Worm (Caenorhabditis elegans) whole organism, L4 larva: ENCODE data around the gene odd-1.

ENCODE experiments used
- D1046.2 ChIP-seq: fragments of 200-800 bp; sonication (Bioruptor generic); IDR thresholded peaks from 2 replicates; pipeline ENCODE4 v1.3.6; 2022; ENCODE audit warnings: missing genetic modification characterization, missing compliant biosample characterization
- F10B5.3 ChIP-seq: sonication (generic microtip); optimal IDR thresholded peaks from 2 replicates; lab custom pipeline; 2016; ENCODE audit warnings: mild to moderate bottlenecking, missing genetic modification characterization, missing compliant biosample characterization
- F26F4.8 ChIP-seq: fragments of 200-800 bp; sonication (Bioruptor generic); conservative IDR thresholded peaks from 2 replicates; pipeline ENCODE4 v1.3.6; 2022; ENCODE audit warnings: missing genetic modification characterization, missing compliant biosample characterization
- F44E2.7 ChIP-seq: fragments of 200-800 bp; sonication (Bioruptor generic); IDR thresholded peaks from 2 replicates; pipeline ENCODE4 v2.1.2; 2022; ENCODE audit warnings: missing genetic modification characterization, missing compliant biosample characterization
- T20F7.1 ChIP-seq: fragments of 200-800 bp; sonication (Bioruptor generic); optimal IDR thresholded peaks from 2 replicates; lab custom pipeline; 2018; ENCODE audit warnings: mild to moderate bottlenecking, missing genetic modification characterization, missing compliant biosample characterization
- T26A8.4 ChIP-seq: fragments of 200-800 bp; sonication (Bioruptor generic); IDR thresholded peaks from 2 replicates; pipeline ENCODE4 v1.3.6; 2022; ENCODE audit warnings: missing genetic modification characterization, missing compliant biosample characterization
- Y48G9A.11 ChIP-seq: fragments of 200-800 bp; sonication (Bioruptor generic); IDR thresholded peaks from 2 replicates; pipeline ENCODE4 v1.3.6; 2022; ENCODE audit warnings: missing genetic modification reagents, missing genetic modification characterization, missing compliant biosample characterization
- Y5F2A.4 ChIP-seq: fragments of 200-800 bp; sonication (Bioruptor generic); optimal IDR thresholded peaks from 2 replicates; lab custom pipeline; 2018; ENCODE audit warnings: mild to moderate bottlenecking, missing genetic modification characterization, missing compliant biosample characterization
- Y75B8A.6 ChIP-seq: fragments of 200-800 bp; sonication (Bioruptor generic); IDR thresholded peaks from 2 replicates; pipeline ENCODE4 v1.3.6; 2022; ENCODE audit warnings: missing genetic modification reagents, missing genetic modification characterization, missing compliant biosample characterization
- ama-1 ChIP-seq: fragments of 150-350 bp; optimal IDR thresholded peaks from 2 replicates; lab custom pipeline; 2014; ENCODE audit warnings: inconsistent platforms, mixed read lengths
- attf-4 ChIP-seq: sonication (generic microtip); optimal IDR thresholded peaks from 3 replicates; lab custom pipeline; 2017; ENCODE audit warnings: missing biosample characterization, missing genetic modification characterization
- ces-1 ChIP-seq: fragments of 150-350 bp; sonication (generic microtip); optimal IDR thresholded peaks from 4 replicates; lab custom pipeline; 2014; ENCODE audit warnings: missing biosample characterization, missing genetic modification reagents, missing genetic modification characterization
- cey-2 ChIP-seq: sonication (generic microtip); optimal IDR thresholded peaks from 3 replicates; lab custom pipeline; 2017; ENCODE audit warnings: missing genetic modification characterization, mild to moderate bottlenecking, missing compliant biosample characterization, antibody characterized with exemption, borderline replicate concordance; ENCODE audit not compliant: insufficient read depth
- daf-16 ChIP-seq, 3 experiments: sonication (generic microtip); optimal IDR thresholded peaks; 2 replicates each; lab custom pipeline; 2016 to 2017; ENCODE audit warnings: missing genetic modification characterization in 3 of 3, missing genetic modification reagents in 3 of 3, mild to moderate bottlenecking in 2 of 3, missing compliant biosample characterization in 2 of 3, missing biosample characterization in 1 of 3, moderate library complexity in 1 of 3
- daf-19 ChIP-seq: fragments of 200-800 bp; sonication (Bioruptor generic); conservative IDR thresholded peaks from 2 replicates; pipeline ENCODE4 v1.3.6; 2022; ENCODE audit warnings: missing genetic modification characterization, missing compliant biosample characterization
- dmd-6 ChIP-seq: fragments of 200-800 bp; sonication (Bioruptor generic); IDR thresholded peaks from 2 replicates; pipeline ENCODE4 v1.3.6; 2022; ENCODE audit warnings: missing genetic modification reagents, missing genetic modification characterization, missing compliant biosample characterization
- duxl-1 ChIP-seq: sonication (generic microtip); optimal IDR thresholded peaks from 2 replicates; lab custom pipeline; 2016; ENCODE audit warnings: mild to moderate bottlenecking, missing genetic modification characterization, moderate library complexity, missing compliant biosample characterization; ENCODE audit not compliant: poor library complexity
- egl-43 ChIP-seq: fragments of 200-800 bp; sonication (Bioruptor generic); IDR thresholded peaks from 2 replicates; pipeline ENCODE4 v1.3.6; 2022; ENCODE audit warnings: missing genetic modification reagents, missing genetic modification characterization, missing compliant biosample characterization
- hlh-30 ChIP-seq: sonication (generic microtip); optimal IDR thresholded peaks from 2 replicates; lab custom pipeline; 2017; ENCODE audit warnings: antibody characterized with exemption, mild to moderate bottlenecking, missing genetic modification characterization, missing compliant biosample characterization; ENCODE audit not compliant: insufficient read depth
- hmg-1.1 ChIP-seq: fragments of 200-800 bp; sonication (Bioruptor generic); IDR thresholded peaks from 2 replicates; pipeline ENCODE4 v1.3.6; 2022; ENCODE audit warnings: missing genetic modification reagents, missing genetic modification characterization, missing compliant biosample characterization
- jun-1 ChIP-seq: fragments of 150-350 bp; optimal IDR thresholded peaks from 2 replicates; lab custom pipeline; 2014; ENCODE audit warnings: missing biosample characterization, missing genetic modification reagents, missing genetic modification characterization
- lin-1 ChIP-seq: fragments of 200-800 bp; sonication (Bioruptor generic); IDR thresholded peaks from 2 replicates; pipeline ENCODE4 v1.3.6; 2022; ENCODE audit warnings: missing genetic modification reagents, missing genetic modification characterization, missing compliant biosample characterization
- lin-29 ChIP-seq: fragments of 200-800 bp; sonication (Bioruptor generic); IDR thresholded peaks from 2 replicates; pipeline ENCODE4 v1.3.6; 2022; ENCODE audit warnings: missing genetic modification reagents, missing genetic modification characterization, missing compliant biosample characterization
- lin-38 ChIP-seq: fragments of 200-800 bp; sonication (Bioruptor generic); IDR thresholded peaks from 2 replicates; pipeline ENCODE4 v1.3.6; 2022; ENCODE audit warnings: missing genetic modification reagents, missing genetic modification characterization, missing compliant biosample characterization
- lir-3 ChIP-seq: sonication (generic microtip); optimal IDR thresholded peaks from 2 replicates; lab custom pipeline; 2016; ENCODE audit warnings: mild to moderate bottlenecking, missing genetic modification characterization, missing compliant biosample characterization
- lsy-2 ChIP-seq, 2 experiments: fragments of 150-350 bp in 1 of 2; sonication (generic microtip) in 1 of 2; optimal IDR thresholded peaks; 2 replicates each; lab custom pipeline; 2014 to 2017; ENCODE audit warnings: missing biosample characterization in 2 of 2, missing genetic modification characterization in 2 of 2
- mdl-1 ChIP-seq, 2 experiments: fragments of 150-350 bp in 1 of 2; sonication (generic microtip) in 1 of 2; optimal IDR thresholded peaks; 2 replicates each; lab custom pipeline; 2014 to 2017; ENCODE audit warnings: missing biosample characterization in 2 of 2, missing genetic modification characterization in 2 of 2
- mdt-29 ChIP-seq: fragments of 200-800 bp; sonication (Bioruptor generic); IDR thresholded peaks from 2 replicates; pipeline ENCODE4 v1.3.6; 2022; ENCODE audit warnings: missing genetic modification reagents, missing genetic modification characterization, missing compliant biosample characterization
- mep-1 ChIP-seq: fragments of 150-350 bp; sonication (generic microtip); optimal IDR thresholded peaks from 3 replicates; lab custom pipeline; 2014; ENCODE audit warnings: missing biosample characterization, missing genetic modification characterization
- mxl-2 ChIP-seq: fragments of 200-800 bp; sonication (Bioruptor generic); conservative IDR thresholded peaks from 2 replicates; pipeline ENCODE4 v1.3.6; 2022; ENCODE audit warnings: missing genetic modification reagents, missing genetic modification characterization, missing compliant biosample characterization
- nhr-10 ChIP-seq: fragments of 150-350 bp; optimal IDR thresholded peaks from 2 replicates; lab custom pipeline; 2014; ENCODE audit warnings: missing biosample characterization, missing genetic modification characterization
- nhr-111 ChIP-seq: fragments of 200-800 bp; sonication (Bioruptor generic); optimal IDR thresholded peaks from 2 replicates; lab custom pipeline; 2018; ENCODE audit warnings: mild to moderate bottlenecking, missing genetic modification characterization, missing compliant biosample characterization
- nhr-25 ChIP-seq: sonication (generic microtip); optimal IDR thresholded peaks from 2 replicates; lab custom pipeline; 2017; ENCODE audit warnings: missing genetic modification characterization, mild to moderate bottlenecking, missing compliant biosample characterization, antibody characterized with exemption, moderate library complexity, borderline replicate concordance; ENCODE audit not compliant: insufficient read depth
- nhr-28 ChIP-seq: fragments of 150-350 bp; optimal IDR thresholded peaks from 2 replicates; lab custom pipeline; 2014; ENCODE audit warnings: missing biosample characterization, missing genetic modification characterization
- nhr-41 ChIP-seq: fragments of 200-800 bp; sonication (Bioruptor generic); IDR thresholded peaks from 2 replicates; pipeline ENCODE4 v1.3.6; 2022; ENCODE audit warnings: missing genetic modification reagents, missing genetic modification characterization, missing compliant biosample characterization
- nhr-42 ChIP-seq: fragments of 200-800 bp; sonication (Bioruptor generic); IDR thresholded peaks from 2 replicates; pipeline ENCODE4 v1.3.6; 2022; ENCODE audit warnings: missing genetic modification characterization, missing compliant biosample characterization
- nhr-76 ChIP-seq: fragments of 150-350 bp; optimal IDR thresholded peaks from 2 replicates; lab custom pipeline; 2014; ENCODE audit warnings: missing biosample characterization, missing genetic modification characterization
- nhr-77 ChIP-seq: fragments of 150-350 bp; optimal IDR thresholded peaks from 2 replicates; lab custom pipeline; 2014; ENCODE audit warnings: missing biosample characterization, missing genetic modification characterization
- php-3 ChIP-seq: fragments of 200-800 bp; sonication (Bioruptor generic); IDR thresholded peaks from 2 replicates; pipeline ENCODE4 v1.3.6; 2022; ENCODE audit warnings: missing genetic modification reagents, missing genetic modification characterization, missing compliant biosample characterization
- pqm-1 ChIP-seq: sonication (generic microtip); optimal IDR thresholded peaks from 2 replicates; lab custom pipeline; 2017; ENCODE audit warnings: missing biosample characterization, missing genetic modification characterization
- saeg-2 ChIP-seq: fragments of 200-800 bp; sonication (Bioruptor generic); IDR thresholded peaks from 2 replicates; pipeline ENCODE4 v1.3.6; 2022; ENCODE audit warnings: missing genetic modification reagents, missing genetic modification characterization, missing compliant biosample characterization
- set-16 ChIP-seq: fragments of 200-800 bp; sonication (Bioruptor generic); IDR thresholded peaks from 2 replicates; pipeline ENCODE4 v1.3.6; 2022; ENCODE audit warnings: missing genetic modification reagents, missing genetic modification characterization, missing compliant biosample characterization
- snpc-4 ChIP-seq: fragments of 150-350 bp; optimal IDR thresholded peaks from 2 replicates; lab custom pipeline; 2014; ENCODE audit warnings: missing biosample characterization, missing genetic modification characterization
- spr-3 ChIP-seq: fragments of 200-800 bp; sonication (Bioruptor generic); optimal IDR thresholded peaks from 2 replicates; lab custom pipeline; 2018; ENCODE audit warnings: mild to moderate bottlenecking, missing genetic modification characterization, missing compliant biosample characterization
- unc-130 ChIP-seq: sonication (generic microtip); optimal IDR thresholded peaks from 2 replicates; lab custom pipeline; 2016; ENCODE audit warnings: missing genetic modification reagents, missing genetic modification characterization, missing compliant biosample characterization
- vab-7 ChIP-seq: fragments of 200-800 bp; sonication (Bioruptor generic); IDR thresholded peaks from 2 replicates; pipeline ENCODE4 v1.3.6; 2022; ENCODE audit warnings: missing genetic modification reagents, missing genetic modification characterization, missing compliant biosample characterization
- zfp-2 ChIP-seq: sonication (generic microtip); optimal IDR thresholded peaks from 2 replicates; lab custom pipeline; 2016; ENCODE audit warnings: mild to moderate bottlenecking, missing genetic modification characterization, missing compliant biosample characterization
- zfp-3 ChIP-seq: fragments of 200-800 bp; sonication (Bioruptor generic); conservative IDR thresholded peaks from 2 replicates; pipeline ENCODE4 v1.3.6; 2022; ENCODE audit warnings: missing genetic modification reagents, missing genetic modification characterization, missing compliant biosample characterization
- zip-11 ChIP-seq: fragments of 200-800 bp; sonication (Bioruptor generic); IDR thresholded peaks from 2 replicates; pipeline ENCODE4 v1.3.6; 2022; ENCODE audit warnings: missing genetic modification characterization, missing compliant biosample characterization
- zip-2 ChIP-seq: fragments of 150-350 bp; optimal IDR thresholded peaks from 2 replicates; lab custom pipeline; 2014; ENCODE audit warnings: missing biosample characterization, missing genetic modification characterization
- ztf-11 ChIP-seq: fragments of 150-350 bp; optimal IDR thresholded peaks from 2 replicates; lab custom pipeline; 2014; ENCODE audit warnings: missing biosample characterization, missing genetic modification characterization

Gene odd-1

ce11 chrIII:7068520-7069113, 39.5 kb upstream of the odd-1 start, which contains the start of the genes ubc-18 and R01H2.8:
Gene ubc-18, minus strand, starts transcription at chrIII:7068570.
Gene R01H2.8, plus strand, starts transcription at chrIII:7069063.
- TF ChIP-seq zfp-2 (tag; lab: Kevin White, UChicago): no peak
- TF ChIP-seq zfp-3: no peak
- no peak for TF ChIP-seq unc-130 (GFP tag; lab: Kevin White, UChicago)
- no peak for TF ChIP-seq spr-3 (GFP tag; lab: Kevin White, UChicago)
- TF ChIP-seq ztf-11: no peak
- no peak for TF ChIP-seq Y48G9A.11 (GFP tag; lab: Robert Waterston, UW)
- peak in 1 of 2 experiments; percentile 63 for TF ChIP-seq lsy-2 (tag; optimal IDR thresholded peaks at IDR 0.05; lab: Kevin White, UChicago)
- no peak for TF ChIP-seq cey-2
- no peak for TF ChIP-seq duxl-1 (tag; lab: Kevin White, UChicago)
- no peak for TF ChIP-seq Y75B8A.6 (GFP tag; lab: Robert Waterston, UW)
- TF ChIP-seq lin-1 (GFP tag; lab: Robert Waterston, UW): no peak
- no peak for TF ChIP-seq php-3 (GFP tag; lab: Robert Waterston, UW)
- TF ChIP-seq dmd-6 (GFP tag; lab: Robert Waterston, UW): no peak
- no peak for TF ChIP-seq nhr-25 (tag; lab: Kevin White, UChicago)
- no peak for TF ChIP-seq snpc-4 (tag; lab: Kevin White, UChicago)
- no peak for TF ChIP-seq F44E2.7 (GFP tag; lab: Robert Waterston, UW)
- no peak for TF ChIP-seq mxl-2 (GFP tag; lab: Robert Waterston, UW)
- no peak for TF ChIP-seq nhr-111 (GFP tag; lab: Kevin White, UChicago)
- TF ChIP-seq pqm-1 (tag; lab: Kevin White, UChicago): no peak
- no peak for TF ChIP-seq nhr-41 (GFP tag; lab: Robert Waterston, UW)
- no peak for TF ChIP-seq Y5F2A.4 (GFP tag; lab: Kevin White, UChicago)
- TF ChIP-seq lin-38: peak; percentile 53
- no peak for TF ChIP-seq set-16
- no peak for TF ChIP-seq mdl-1 (tag; optimal IDR thresholded peaks at IDR 0.05; lab: Kevin White, UChicago)
- TF ChIP-seq nhr-10 (tag; lab: Kevin White, UChicago): no peak
- TF ChIP-seq attf-4: no peak
- no peak for TF ChIP-seq saeg-2
- no peak for TF ChIP-seq zip-2
- TF ChIP-seq egl-43 (GFP tag; lab: Robert Waterston, UW): no peak
- TF ChIP-seq lin-29 (GFP tag; lab: Robert Waterston, UW): no peak
- TF ChIP-seq lir-3 (tag; lab: Kevin White, UChicago): no peak
- peak; percentile 5 for TF ChIP-seq mep-1 (tag; lab: Kevin White, UChicago)
- TF ChIP-seq ces-1: no peak
- TF ChIP-seq mdt-29 (GFP tag; lab: Robert Waterston, UW): no peak
- no peak for TF ChIP-seq ama-1 (lab: Kevin White, UChicago)
- TF ChIP-seq T26A8.4: no peak
- no peak for TF ChIP-seq nhr-76 (tag; lab: Kevin White, UChicago)
- no peak for TF ChIP-seq D1046.2 (GFP tag; lab: Robert Waterston, UW)
- TF ChIP-seq daf-19 (GFP tag; lab: Robert Waterston, UW): no peak
- no peak for TF ChIP-seq nhr-42 (GFP tag; lab: Robert Waterston, UW)
- TF ChIP-seq daf-16 (GFP tag; optimal IDR thresholded peaks at IDR 0.05; lab: Kevin White, UChicago): no peak
- peak; percentile 48 for TF ChIP-seq daf-16 (tag; optimal IDR thresholded peaks at IDR 0.05; lab: Kevin White, UChicago)
- TF ChIP-seq F10B5.3 (tag; lab: Kevin White, UChicago): no peak
- TF ChIP-seq nhr-28 (tag; lab: Kevin White, UChicago): no peak
- TF ChIP-seq vab-7 (GFP tag; lab: Robert Waterston, UW): no peak
- TF ChIP-seq hmg-1.1 (GFP tag; lab: Robert Waterston, UW): no peak
- TF ChIP-seq hlh-30 (tag; lab: Kevin White, UChicago): peak; percentile 16
- TF ChIP-seq nhr-77 (tag; lab: Kevin White, UChicago): no peak
- TF ChIP-seq zip-11 (GFP tag; lab: Robert Waterston, UW): no peak
- no peak for TF ChIP-seq jun-1 (tag; lab: Kevin White, UChicago)
- peak; percentile 20 for TF ChIP-seq T20F7.1 (GFP tag; lab: Kevin White, UChicago)
- TF ChIP-seq F26F4.8 (GFP tag; lab: Robert Waterston, UW): no peak
